Worm (Caenorhabditis elegans): ENCODE results near the gene aakg-1.

ce11 chrIII:12556104-12556503, 19.1 kb downstream of the aakg-1 start:
- TF ChIP-seq nhr-237 (tag; optimal IDR thresholded peaks at IDR 0.05) (no peak), nhr-23 (tag; optimal IDR thresholded peaks at IDR 0.05) (no peak), lin-15B (tag; optimal IDR thresholded peaks at IDR 0.05) (peak; percentile 32), aly-2 (tag; optimal IDR thresholded peaks at IDR 0.05) (no peak), pqm-1 (tag; optimal IDR thresholded peaks at IDR 0.05) (no peak), fkh-2 (tag; optimal IDR thresholded peaks at IDR 0.05) (no peak), tbx-2 (tag; optimal IDR thresholded peaks at IDR 0.05) (peak; percentile 1), fkh-10 (GFP tag; optimal IDR thresholded peaks at IDR 0.05) (no peak), ztf-11 (tag; optimal IDR thresholded peaks at IDR 0.05) (no peak), mdl-1 (tag; optimal IDR thresholded peaks at IDR 0.05) (peak; percentile 75), sea-2 (GFP tag; optimal IDR thresholded peaks at IDR 0.05) (no peak)
